Fruit fly (Drosophila melanogaster) whole organism, embryonic: ENCODE measurements around the gene dtn.

Experiments
- BEAF-32 ChIP-seq: fragments of 200-800 bp; sonication (Bioruptor generic); optimal IDR thresholded peaks from 3 replicates; lab custom pipeline; 2017; ENCODE audit warnings: missing biosample characterization, missing genetic modification characterization, mild to moderate bottlenecking, moderate library complexity, missing genetic modification reagents
- Bdp1 ChIP-seq: fragments of 200-800 bp; sonication (Bioruptor generic); optimal IDR thresholded peaks from 3 replicates; lab custom pipeline; 2016; ENCODE audit warnings: missing biosample characterization, missing genetic modification characterization
- CG11723 ChIP-seq: fragments of 200-800 bp; sonication (Bioruptor generic); optimal IDR thresholded peaks from 2 replicates; lab custom pipeline; 2017; ENCODE audit warnings: missing biosample characterization, mild to moderate bottlenecking, missing genetic modification characterization
- CG15269 ChIP-seq: fragments of 200-800 bp; sonication (Bioruptor generic); optimal IDR thresholded peaks from 2 replicates; lab custom pipeline; 2018; ENCODE audit warnings: missing biosample characterization, mild to moderate bottlenecking, missing genetic modification characterization, moderate library complexity
- CG15479 ChIP-seq: fragments of 200-800 bp; sonication (Bioruptor generic); optimal IDR thresholded peaks from 3 replicates; lab custom pipeline; 2019; ENCODE audit warnings: missing biosample characterization, mild to moderate bottlenecking, missing genetic modification characterization, moderate library complexity
- CG17802 ChIP-seq: fragments of 200-800 bp; sonication (Bioruptor generic); optimal IDR thresholded peaks from 2 replicates; lab custom pipeline; 2018; ENCODE audit warnings: missing biosample characterization, mild to moderate bottlenecking, missing genetic modification characterization, moderate library complexity
- CG17829 ChIP-seq: fragments of 200-800 bp; optimal IDR thresholded peaks from 2 replicates; lab custom pipeline; 2019; ENCODE audit warnings: missing biosample characterization, mild to moderate bottlenecking, missing genetic modification characterization, moderate library complexity
- CG2875 ChIP-seq: fragments of 200-800 bp; sonication (Bioruptor generic); optimal IDR thresholded peaks from 2 replicates; lab custom pipeline; 2017; ENCODE audit warnings: missing biosample characterization, mild to moderate bottlenecking, missing genetic modification characterization, missing genetic modification reagents
- CG3163 ChIP-seq: fragments of 200-800 bp; sonication (Bioruptor generic); optimal IDR thresholded peaks from 3 replicates; lab custom pipeline; 2016; ENCODE audit warnings: missing biosample characterization, missing genetic modification characterization
- CG4328 ChIP-seq: fragments of 200-800 bp; sonication (Bioruptor generic); optimal IDR thresholded peaks from 3 replicates; lab custom pipeline; 2017; ENCODE audit warnings: missing biosample characterization, missing genetic modification reagents, missing genetic modification characterization
- CG6175 ChIP-seq: fragments of 200-800 bp; sonication (Bioruptor generic); IDR thresholded peaks from 3 replicates; pipeline ENCODE4 v1.3.6; 2022; ENCODE audit warnings: missing biosample characterization, missing genetic modification characterization
- CG7987 ChIP-seq: fragments of 200-800 bp; sonication (Bioruptor generic); optimal IDR thresholded peaks from 2 replicates; lab custom pipeline; 2018; ENCODE audit warnings: missing biosample characterization, mild to moderate bottlenecking, missing genetic modification characterization, moderate library complexity
- CG9727 ChIP-seq: fragments of 200-800 bp; sonication (Bioruptor generic); optimal IDR thresholded peaks from 3 replicates; lab custom pipeline; 2017; ENCODE audit warnings: missing biosample characterization, mild to moderate bottlenecking, missing genetic modification characterization
- D19A ChIP-seq: fragments of 200-800 bp; optimal IDR thresholded peaks from 3 replicates; lab custom pipeline; 2019; ENCODE audit warnings: missing biosample characterization, mild to moderate bottlenecking, missing genetic modification characterization, moderate library complexity
- Dref ChIP-seq: fragments of 200-800 bp; sonication (Bioruptor generic); IDR thresholded peaks from 2 replicates; pipeline ENCODE4 v1.3.6; 2022; ENCODE audit warnings: missing biosample characterization, missing genetic modification characterization
- E2f1 ChIP-seq: fragments of 200-800 bp; sonication (Bioruptor generic); IDR thresholded peaks from 2 replicates; pipeline ENCODE4 v1.3.6; 2022; ENCODE audit warnings: missing biosample characterization, missing genetic modification characterization
- Elba2 ChIP-seq: fragments of 200-800 bp; sonication (Bioruptor generic); optimal IDR thresholded peaks from 3 replicates; lab custom pipeline; 2016; ENCODE audit warnings: missing biosample characterization, missing genetic modification characterization
- HmgZ ChIP-seq: fragments of 200-800 bp; sonication (Bioruptor generic); optimal IDR thresholded peaks from 2 replicates; lab custom pipeline; 2018; ENCODE audit warnings: missing biosample characterization, mild to moderate bottlenecking, missing genetic modification characterization
- MBD-R2 ChIP-seq: fragments of 200-800 bp; sonication (Bioruptor generic); IDR thresholded peaks from 2 replicates; pipeline ENCODE4 v1.3.6; 2022; ENCODE audit warnings: missing biosample characterization, missing genetic modification characterization
- MTF-1 ChIP-seq: fragments of 200-800 bp; sonication (Bioruptor generic); optimal IDR thresholded peaks from 2 replicates; lab custom pipeline; 2018; ENCODE audit warnings: missing biosample characterization, mild to moderate bottlenecking, missing genetic modification characterization, borderline replicate concordance
- Nf-YC ChIP-seq: fragments of 200-800 bp; optimal IDR thresholded peaks from 3 replicates; lab custom pipeline; 2019; ENCODE audit warnings: missing biosample characterization, mild to moderate bottlenecking, missing genetic modification characterization, moderate library complexity
- Side ChIP-seq: fragments of 200-800 bp; sonication (Bioruptor generic); optimal IDR thresholded peaks from 2 replicates; lab custom pipeline; 2016; ENCODE audit warnings: missing biosample characterization, missing genetic modification characterization
- Trl ChIP-seq, 3 experiments: fragments of >200 bp in 2 of 3; fragments of 200-800 bp in 1 of 3; sonication (Bioruptor generic) in 1 of 3; optimal IDR thresholded peaks; 2 replicates in 1 of 3; 3 replicates in 2 of 3; lab custom pipeline; 2016 to 2017; ENCODE audit warnings: missing biosample characterization in 1 of 3, missing genetic modification characterization in 1 of 3
- Xbp1 ChIP-seq: fragments of 200-800 bp; sonication (Bioruptor generic); optimal IDR thresholded peaks from 3 replicates; lab custom pipeline; 2016; ENCODE audit warnings: missing biosample characterization, mild to moderate bottlenecking, missing genetic modification characterization
- abd-A ChIP-seq: fragments of 200-800 bp; sonication (Bioruptor generic); optimal IDR thresholded peaks from 3 replicates; lab custom pipeline; 2019; ENCODE audit warnings: missing biosample characterization, mild to moderate bottlenecking, missing genetic modification characterization, moderate library complexity
- ase ChIP-seq: fragments of 200-800 bp; sonication (Bioruptor generic); IDR thresholded peaks from 3 replicates; pipeline ENCODE4 v1.3.6; 2022; ENCODE audit warnings: missing biosample characterization, missing genetic modification characterization
- bbx ChIP-seq: fragments of 200-800 bp; sonication (Bioruptor generic); IDR thresholded peaks from 2 replicates; pipeline ENCODE4 v1.3.6; 2022; ENCODE audit warnings: missing biosample characterization, missing genetic modification characterization; ENCODE audit not compliant: partially characterized antibody
- cad ChIP-seq: fragments of >200 bp; optimal IDR thresholded peaks from 2 replicates; lab custom pipeline; 2017; ENCODE audit warnings: missing biosample characterization, missing genetic modification characterization
- chinmo ChIP-seq: fragments of 200-800 bp; sonication (Bioruptor generic); IDR thresholded peaks from 4 replicates; pipeline ENCODE4 v1.3.6; 2022; ENCODE audit warnings: missing biosample characterization, missing genetic modification characterization; ENCODE audit not compliant: partially characterized antibody
- gcm2 ChIP-seq: fragments of 200-800 bp; sonication (Bioruptor generic); optimal IDR thresholded peaks from 2 replicates; lab custom pipeline; 2016; ENCODE audit warnings: missing biosample characterization, missing genetic modification characterization
- gfzf ChIP-seq: fragments of 200-800 bp; sonication (Bioruptor generic); optimal IDR thresholded peaks from 2 replicates; lab custom pipeline; 2016; ENCODE audit warnings: missing biosample characterization, mild to moderate bottlenecking, missing genetic modification characterization, moderate library complexity
- jumu ChIP-seq: fragments of 200-800 bp; sonication (Bioruptor generic); optimal IDR thresholded peaks from 3 replicates; lab custom pipeline; 2016; ENCODE audit warnings: missing biosample characterization, missing genetic modification characterization
- kah ChIP-seq: fragments of 200-800 bp; sonication (Bioruptor generic); optimal IDR thresholded peaks from 2 replicates; lab custom pipeline; 2018; ENCODE audit warnings: missing biosample characterization, mild to moderate bottlenecking, missing genetic modification characterization
- kni ChIP-seq: fragments of 200-800 bp; sonication (Bioruptor generic); optimal IDR thresholded peaks from 3 replicates; lab custom pipeline; 2017; ENCODE audit warnings: mild to moderate bottlenecking, missing biosample characterization, missing genetic modification reagents, missing genetic modification characterization
- lab ChIP-seq: fragments of 200-800 bp; sonication (Bioruptor generic); optimal IDR thresholded peaks from 3 replicates; lab custom pipeline; 2017; ENCODE audit warnings: missing biosample characterization, missing genetic modification characterization, mild to moderate bottlenecking, moderate library complexity, missing genetic modification reagents
- lmd ChIP-seq: fragments of 200-800 bp; sonication (Bioruptor generic); IDR thresholded peaks from 2 replicates; pipeline ENCODE4 v1.3.6; 2022; ENCODE audit warnings: missing biosample characterization, missing genetic modification characterization
- lov ChIP-seq, 2 experiments: fragments of 200-800 bp in 1 of 2; fragments of >200 bp in 1 of 2; sonication (Bioruptor generic) in 1 of 2; IDR thresholded peaks in 1 of 2; optimal IDR thresholded peaks in 1 of 2; 2 replicates in 1 of 2; 3 replicates in 1 of 2; pipeline versions ENCODE4 v1.3.6 to Lab custom; 2017 to 2022; ENCODE audit warnings: missing biosample characterization in 1 of 2, missing genetic modification characterization in 1 of 2
- nerfin-1 ChIP-seq: fragments of 200-800 bp; sonication (Bioruptor generic); optimal IDR thresholded peaks from 3 replicates; lab custom pipeline; 2019; ENCODE audit warnings: missing biosample characterization, mild to moderate bottlenecking, missing genetic modification characterization, moderate library complexity
- p53 ChIP-seq: fragments of 200-800 bp; sonication (Bioruptor generic); optimal IDR thresholded peaks from 2 replicates; lab custom pipeline; 2016; ENCODE audit warnings: missing biosample characterization, missing genetic modification characterization
- pho ChIP-seq: fragments of 200-800 bp; sonication (Bioruptor generic); optimal IDR thresholded peaks from 2 replicates; lab custom pipeline; 2016; ENCODE audit warnings: missing biosample characterization, missing genetic modification characterization
- pum ChIP-seq: fragments of 200-800 bp; sonication (Bioruptor generic); optimal IDR thresholded peaks from 2 replicates; lab custom pipeline; 2016; ENCODE audit warnings: missing biosample characterization, missing genetic modification characterization
- repo ChIP-seq: fragments of 200-800 bp; sonication (Bioruptor generic); optimal IDR thresholded peaks from 2 replicates; lab custom pipeline; 2016; ENCODE audit warnings: missing biosample characterization, missing genetic modification characterization
- sens ChIP-seq: fragments of 200-800 bp; sonication (Bioruptor generic); peaks from one replicate; lab custom pipeline; 2016; ENCODE audit warnings: missing biosample characterization, missing genetic modification characterization
- sug ChIP-seq: fragments of 200-800 bp; optimal IDR thresholded peaks from 2 replicates; lab custom pipeline; 2019; ENCODE audit warnings: missing biosample characterization, mild to moderate bottlenecking, missing genetic modification characterization, moderate library complexity
- twi ChIP-seq: fragments of 200-800 bp; optimal IDR thresholded peaks from 2 replicates; lab custom pipeline; 2019; ENCODE audit warnings: missing biosample characterization, mild to moderate bottlenecking, missing genetic modification characterization, moderate library complexity

dtn gene

DNA sequence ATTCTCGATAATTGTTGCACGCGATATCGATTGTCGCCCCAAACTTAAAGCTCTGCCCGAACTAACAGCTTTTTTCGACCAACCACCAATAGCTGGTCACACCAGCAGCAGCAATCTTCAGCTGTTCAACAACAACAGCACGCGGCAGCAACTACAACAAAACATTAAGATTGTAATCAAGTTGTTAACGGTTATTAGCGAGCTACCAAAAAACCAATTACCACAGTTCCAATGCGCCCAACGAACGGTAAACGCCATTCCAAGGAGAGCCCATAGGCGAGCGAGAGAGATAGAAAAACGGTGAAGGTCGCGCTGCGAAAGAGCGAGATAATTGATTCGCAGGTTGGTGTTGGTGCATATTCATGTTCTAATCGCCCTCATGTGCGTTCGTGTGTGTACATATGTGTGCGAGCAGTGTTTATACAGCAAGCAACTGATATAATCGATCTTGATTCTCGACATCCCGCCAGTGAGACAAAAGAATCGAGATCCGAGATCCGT, 5.6 kb upstream of the dtn start, which contains the start of gene Efr (continued):
- TF ChIP-seq CG4328 (peak; percentile 47), lov (optimal IDR thresholded peaks at IDR 0.05; lab: Kevin White, UChicago) (no peak), lov (GFP tag; IDR thresholded peaks at IDR 0.05; lab: Robert Waterston, UW) (0 out of 3 replicates have a peak, but pooled peaks have one; percentile 30), bbx (GFP tag; lab: Robert Waterston, UW) (0 out of 2 replicates have a peak, but pooled peaks have one; percentile 10), CG15479 (GFP tag; lab: Kevin White, UChicago) (peak; percentile 10), MBD-R2 (GFP tag; lab: Robert Waterston, UW) (peak; percentile 50), Trl (optimal IDR thresholded peaks at IDR 0.05; lab: Kevin White, UChicago) (peak in 1 of 2 experiments; percentile 35), Trl (GFP tag; optimal IDR thresholded peaks at IDR 0.05; lab: Kevin White, UChicago) (no peak), nerfin-1 (tag; lab: Kevin White, UChicago) (no peak), CG17802 (tag; lab: Kevin White, UChicago) (no peak), lab (GFP tag; lab: Kevin White, UChicago) (peak; percentile 33), sug (tag; lab: Kevin White, UChicago) (peak; percentile 71), abd-A (tag; lab: Kevin White, UChicago) (peak; percentile 93), BEAF-32 (GFP tag; lab: Kevin White, UChicago) (peak; percentile 28), CG7987 (GFP tag; lab: Kevin White, UChicago) (peak; percentile 8), chinmo (GFP tag; lab: Robert Waterston, UW) (peak; percentile 91)
- TF ChIP-seq, all 482 proteins: peak for 76

DNA sequence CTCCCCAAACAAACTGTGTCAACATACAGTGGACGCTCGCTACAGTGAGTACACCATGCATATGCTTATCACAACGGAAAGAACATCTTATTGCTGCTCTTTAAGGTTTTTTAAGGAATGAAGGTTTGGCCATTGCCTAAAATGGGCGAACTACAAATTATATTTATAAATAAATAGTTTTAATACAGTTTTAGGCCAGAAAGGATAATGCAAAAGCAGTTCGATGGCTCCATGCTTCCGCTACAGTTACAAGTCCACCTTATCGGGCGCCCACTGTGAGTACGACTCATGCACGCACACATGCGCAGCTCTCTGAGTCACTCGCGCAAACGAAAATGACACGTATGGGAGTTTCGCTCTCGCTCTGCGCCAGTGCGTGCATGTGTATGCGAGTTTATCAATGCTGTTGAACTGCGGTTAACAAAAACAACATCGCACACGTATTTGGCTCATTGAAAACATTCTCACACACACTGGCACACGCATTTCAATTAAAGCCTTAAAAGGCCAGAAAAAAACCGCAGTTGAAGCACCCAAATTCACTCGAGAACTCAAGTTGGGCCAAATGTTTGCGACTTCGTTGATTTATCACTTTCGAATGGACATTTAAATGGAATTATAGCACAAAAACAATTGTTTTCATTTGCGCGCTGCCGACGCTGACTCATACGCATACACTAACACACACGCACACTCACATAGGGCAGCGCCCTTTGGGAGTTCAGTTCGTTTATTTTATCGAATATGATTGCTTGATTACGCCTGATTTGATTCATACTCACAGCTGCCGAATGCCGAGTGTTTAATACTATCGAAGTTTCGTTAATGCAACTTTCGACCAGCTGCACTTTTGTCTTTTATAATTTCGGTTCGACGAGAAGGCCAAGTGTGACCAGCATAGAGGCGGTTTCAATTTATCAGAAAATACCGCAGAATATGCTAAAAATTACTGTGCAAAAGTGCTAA, 939 bp upstream of the dtn start, which contains the start of gene sqh:
TSS of gene sqh (minus strand) at position 916 of the 966 bp plus-strand sequence.
- TF ChIP-seq Xbp1: peak; percentile 84
- peak; percentile 77 for TF ChIP-seq kah
- TF ChIP-seq CG15269: peak; percentile 93
- TF ChIP-seq CG6175 (GFP tag; lab: Robert Waterston, UW): peak; percentile 77; the same call in 2 of the 3 replicates
- peak; percentile 84 for TF ChIP-seq Nf-YC (tag; lab: Kevin White, UChicago)
- TF ChIP-seq D19A (tag; lab: Kevin White, UChicago): peak; percentile 83
- no peak for TF ChIP-seq CG3163 (GFP tag; lab: Kevin White, UChicago)
- TF ChIP-seq p53: no peak
- peak; percentile 89 for TF ChIP-seq HmgZ (tag; lab: Kevin White, UChicago)
- TF ChIP-seq E2f1 (GFP tag; lab: Robert Waterston, UW): peak; percentile 89
- TF ChIP-seq CG17829 (tag; lab: Kevin White, UChicago): peak; percentile 83
- TF ChIP-seq Side: no peak
- peak; percentile 83 for TF ChIP-seq CG9727 (GFP tag; lab: Kevin White, UChicago)
- peak; percentile 19 for TF ChIP-seq repo (GFP tag; lab: Kevin White, UChicago)
- TF ChIP-seq jumu: no peak
- no peak for TF ChIP-seq Elba2 (GFP tag; lab: Kevin White, UChicago)
- TF ChIP-seq CG2875 (GFP tag; lab: Kevin White, UChicago): peak; percentile 81
- 0 out of 2 replicates have a peak, but pooled peaks have one; percentile 19 for TF ChIP-seq Dref (GFP tag; lab: Robert Waterston, UW)
- TF ChIP-seq lmd (GFP tag; lab: Robert Waterston, UW): peak; percentile 96
- TF ChIP-seq pum: peak; percentile 35
- TF ChIP-seq CG11723: peak; percentile 88
- peak; percentile 92 for TF ChIP-seq sens (GFP tag; lab: Kevin White, UChicago)
- peak; percentile 85 for TF ChIP-seq kni (GFP tag; lab: Kevin White, UChicago)
- peak; percentile 84 for TF ChIP-seq twi
- no peak for TF ChIP-seq gfzf
- peak; percentile 56 for TF ChIP-seq pho (GFP tag; lab: Kevin White, UChicago)
- TF ChIP-seq MTF-1 (GFP tag; lab: Kevin White, UChicago): peak; percentile 47
- no peak for TF ChIP-seq cad (GFP tag; lab: Kevin White, UChicago)
- peak; percentile 68 for TF ChIP-seq gcm2
- TF ChIP-seq ase: peak; percentile 80
- TF ChIP-seq Bdp1 (GFP tag; lab: Kevin White, UChicago): peak; percentile 24
